Fruit fly (Drosophila melanogaster): Measurements from ENCODE around the gene CG4367.

DNA sequence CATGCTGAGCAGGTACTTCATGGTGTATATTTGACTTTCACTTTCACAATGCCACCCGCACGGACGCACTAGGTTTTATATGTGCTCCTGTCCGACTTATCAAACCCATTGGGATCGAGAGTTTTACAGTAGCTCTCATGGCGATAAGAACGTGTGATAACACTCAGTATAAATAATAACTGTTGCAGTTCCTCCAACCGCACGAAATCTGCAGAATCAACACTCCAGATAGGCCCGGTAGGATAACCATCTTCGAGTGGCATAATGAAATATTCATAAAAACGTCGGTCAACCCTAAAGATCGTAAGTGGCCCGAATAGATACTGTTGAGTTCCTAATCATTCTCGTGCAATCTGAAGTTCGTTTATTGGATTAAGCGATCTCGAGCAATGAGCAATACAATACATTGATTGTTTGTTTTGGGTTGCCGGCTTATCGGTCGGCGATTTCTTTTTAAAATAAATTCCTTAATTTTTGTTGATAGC, 2.8 kb upstream of the CG4367 start, which contains the start of gene CG4362:
- no peak for TF ChIP-seq ovo (GFP tag; optimal IDR thresholded peaks at IDR 0.05)
- no peak for TF ChIP-seq Mnt (GFP tag; optimal IDR thresholded peaks at IDR 0.05)
- TF ChIP-seq CG7101 (tag; optimal IDR thresholded peaks at IDR 0.05) = no peak
- no peak for TF ChIP-seq pad (GFP tag; optimal IDR thresholded peaks at IDR 0.05)
- no peak for TF ChIP-seq tj (GFP tag; optimal IDR thresholded peaks at IDR 0.05)
- no peak for TF ChIP-seq cnc (optimal IDR thresholded peaks at IDR 0.05)
- no peak for TF ChIP-seq kay (GFP tag; ENCODE audit: borderline replicate concordance)
- TF ChIP-seq CG11617 (GFP tag; optimal IDR thresholded peaks at IDR 0.05) = no peak
- TF ChIP-seq Crg-1 (GFP tag; optimal IDR thresholded peaks at IDR 0.05) = no peak
- no peak for TF ChIP-seq CG1620 (GFP tag; optimal IDR thresholded peaks at IDR 0.05)
- TF ChIP-seq bab1 (GFP tag; optimal IDR thresholded peaks at IDR 0.05) = no peak
- no peak for TF ChIP-seq CG12768 (GFP tag; optimal IDR thresholded peaks at IDR 0.05)

Data from whole organism, adult.